Fruit fly (Drosophila melanogaster): ENCODE data around the gene Rab23.

DNA sequence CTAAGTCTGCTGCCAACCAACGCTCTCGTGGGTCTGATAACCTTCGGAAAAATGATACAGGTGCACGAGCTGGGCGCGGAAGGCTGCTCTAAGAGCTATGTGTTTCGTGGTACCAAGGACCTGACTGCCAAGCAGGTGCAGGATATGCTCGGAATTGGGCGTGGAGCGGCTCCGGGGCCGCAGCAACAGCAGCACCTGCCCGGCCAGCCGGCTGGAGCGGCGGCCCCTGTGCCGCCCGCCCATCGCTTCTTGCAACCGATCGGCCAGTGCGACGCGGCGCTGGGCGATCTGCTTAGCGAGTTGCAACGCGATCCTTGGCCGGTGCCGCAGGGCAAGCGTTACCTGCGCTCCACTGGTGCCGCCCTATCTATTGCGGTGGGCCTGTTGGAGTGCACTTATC lies 35.3 kb downstream of the Rab23 start:
- no peak for TF ChIP-seq usp (GFP tag; optimal IDR thresholded peaks at IDR 0.05)
- no peak for TF ChIP-seq sage (GFP tag; optimal IDR thresholded peaks at IDR 0.05)
- no peak for TF ChIP-seq psq (GFP tag; optimal IDR thresholded peaks at IDR 0.05)
- no peak for TF ChIP-seq h (GFP tag; optimal IDR thresholded peaks at IDR 0.05)
- no peak for TF ChIP-seq lola (GFP tag; optimal IDR thresholded peaks at IDR 0.05)
- TF ChIP-seq Vsx2 (GFP tag; optimal IDR thresholded peaks at IDR 0.05; ENCODE audit: partially characterized antibody), result no peak
- no peak for TF ChIP-seq Hr83 (GFP tag; optimal IDR thresholded peaks at IDR 0.05; ENCODE audit: poor library complexity, severe bottlenecking)
- TF ChIP-seq Rel (GFP tag; optimal IDR thresholded peaks at IDR 0.05), result no peak
- no peak for TF ChIP-seq Rel (tag; optimal IDR thresholded peaks at IDR 0.05)
- TF ChIP-seq Abd-B (GFP tag; optimal IDR thresholded peaks at IDR 0.05), result no peak
- no peak for TF ChIP-seq Hr78 (GFP tag; optimal IDR thresholded peaks at IDR 0.05)
- TF ChIP-seq dmrt93B (GFP tag; optimal IDR thresholded peaks at IDR 0.05), result no peak
- no peak for TF ChIP-seq jim (GFP tag; optimal IDR thresholded peaks at IDR 0.05)

Data from whole organism, wandering third instar larva.